Worm (Caenorhabditis elegans): ENCODE measurements around the gene clec-205.

The clec-205 gene

DNA sequence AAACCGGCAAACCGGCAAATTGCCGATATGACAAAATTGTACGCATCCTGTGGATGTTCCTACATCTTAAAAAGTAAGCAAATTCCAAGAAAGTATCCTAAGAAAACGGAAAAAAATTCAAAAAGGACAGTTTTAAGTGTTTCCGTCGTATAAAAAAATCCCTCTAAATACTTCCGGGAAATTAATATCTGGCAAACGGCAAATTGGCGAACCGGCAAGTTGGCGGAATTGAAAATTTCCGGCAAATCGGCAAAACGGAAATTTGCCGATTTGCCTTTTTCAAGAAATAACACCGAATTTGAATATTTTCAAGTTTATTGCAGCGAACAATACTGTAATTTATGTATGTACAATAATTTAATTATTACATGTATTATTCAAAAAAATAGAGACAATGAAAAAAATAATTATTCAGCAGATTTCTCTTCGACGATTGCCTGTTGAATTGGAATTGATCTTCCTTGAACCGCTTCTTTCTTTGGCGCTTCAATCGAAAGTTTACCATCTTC is 43.4 kb downstream of the clec-205 start:
- TF ChIP-seq nhr-76 (tag; optimal IDR thresholded peaks at IDR 0.05) (no peak), zfp-3 (GFP tag; conservative IDR thresholded peaks at IDR 0.05) (0 out of 2 replicates have a peak, but pooled peaks have one; percentile 56), nhr-25 (tag; optimal IDR thresholded peaks at IDR 0.05; ENCODE audit: borderline replicate concordance, insufficient read depth) (no peak), daf-12 (tag; optimal IDR thresholded peaks at IDR 0.05) (no peak), jun-1 (tag; optimal IDR thresholded peaks at IDR 0.05) (no peak), nhr-102 (tag; optimal IDR thresholded peaks at IDR 0.05) (no peak), madf-5 (GFP tag; IDR thresholded peaks at IDR 0.05) (0 out of 4 replicates have a peak, but pooled peaks of 1 of the 2 experiments have one; percentile 5), pha-4 (GFP tag; IDR thresholded peaks at IDR 0.05) (no peak), pha-4 (tag; optimal IDR thresholded peaks at IDR 0.05) (peak; percentile 5)

DNA sequence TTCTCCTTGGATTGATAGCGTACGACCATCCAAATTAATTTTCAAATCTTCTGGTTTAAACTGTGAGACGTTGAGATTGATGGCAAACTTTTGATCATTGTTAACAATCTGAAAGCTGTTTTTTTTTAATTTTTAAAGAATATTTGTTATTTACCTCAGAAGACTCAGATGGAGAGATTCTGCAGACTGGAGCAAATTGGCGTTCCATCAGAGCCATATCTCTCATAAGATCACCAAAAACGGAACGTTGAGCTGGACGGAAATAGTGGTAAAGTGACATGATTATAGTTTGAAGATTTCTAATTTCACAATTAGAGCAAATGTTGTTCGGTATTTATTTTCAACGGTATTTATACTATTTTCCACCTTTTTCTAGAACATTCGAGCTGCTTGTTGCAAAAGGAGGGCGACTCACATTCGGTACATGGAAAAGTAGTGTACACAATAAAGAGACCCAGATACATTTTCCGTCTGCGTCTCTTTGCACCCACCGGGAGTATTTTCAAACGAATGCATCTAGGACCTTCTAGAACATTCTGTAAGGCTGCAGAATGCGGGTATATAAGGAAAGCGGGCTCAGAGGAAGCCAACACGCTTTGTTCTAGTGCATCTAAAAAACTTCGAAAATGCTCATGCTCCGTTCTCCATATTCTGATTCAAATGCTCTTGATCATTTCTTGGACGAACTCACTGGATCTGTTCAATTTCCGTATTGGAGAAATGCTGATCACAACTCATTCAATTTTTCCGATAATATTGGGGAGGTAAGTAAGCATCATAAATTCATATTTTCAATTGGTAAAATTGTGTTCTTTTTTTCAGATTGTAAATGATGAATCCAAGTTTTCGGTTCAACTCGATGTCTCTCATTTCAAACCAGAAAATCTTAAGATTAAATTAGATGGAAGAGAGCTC is 44.2 kb downstream of the clec-205 start, which contains the start of the genes hsp-16.2 and hsp-16.41:
Gene hsp-16.2 (minus strand): TSS at position 313 of the 915 bp plus-strand sequence.
Gene hsp-16.41 (plus strand): TSS at position 534 of the 915 bp plus-strand sequence.
- TF ChIP-seq dve-1 (tag; optimal IDR thresholded peaks at IDR 0.05; ENCODE audit: insufficient read depth) = peak; percentile 66
- TF ChIP-seq php-3 (GFP tag; IDR thresholded peaks at IDR 0.05) = no peak
- TF ChIP-seq mdt-29 (GFP tag; IDR thresholded peaks at IDR 0.05) = peak; percentile 97
- no peak for TF ChIP-seq nhr-25 (tag; optimal IDR thresholded peaks at IDR 0.05; ENCODE audit: borderline replicate concordance, insufficient read depth)
- TF ChIP-seq ceh-20 (GFP tag; IDR thresholded peaks at IDR 0.05) = peak; percentile 60; the same call in 1 of the 2 replicates
- no peak for TF ChIP-seq ceh-82 (tag; optimal IDR thresholded peaks at IDR 0.05)
- peak in 1 of 2 experiments; percentile 77 for TF ChIP-seq lsy-2 (tag; optimal IDR thresholded peaks at IDR 0.05)
- TF ChIP-seq F37D6.2 (tag; optimal IDR thresholded peaks at IDR 0.05) = peak; percentile 21
- TF ChIP-seq nhr-11 (tag; optimal IDR thresholded peaks at IDR 0.05) = no peak
- TF ChIP-seq mxl-3 (GFP tag; optimal IDR thresholded peaks at IDR 0.05) = peak; percentile 46
- peak; percentile 94 for TF ChIP-seq nhr-48 (tag; optimal IDR thresholded peaks at IDR 0.05)
- TF ChIP-seq hmg-1.1 (GFP tag; IDR thresholded peaks at IDR 0.05) = peak; percentile 53
- 0 out of 2 replicates have a peak, but pooled peaks have one; percentile 45 for TF ChIP-seq saeg-2 (GFP tag; IDR thresholded peaks at IDR 0.05)
- no peak for TF ChIP-seq nhr-102 (tag; optimal IDR thresholded peaks at IDR 0.05)
- peak; percentile 27 for TF ChIP-seq dpl-1 (GFP tag; optimal IDR thresholded peaks at IDR 0.05)
- peak; percentile 45 for TF ChIP-seq lin-38 (GFP tag; IDR thresholded peaks at IDR 0.05)
- TF ChIP-seq rbr-2 (tag; optimal IDR thresholded peaks at IDR 0.05) = peak; percentile 59
- peak; percentile 59; the same call in 1 of the 2 replicates for TF ChIP-seq ctbp-1 (GFP tag; IDR thresholded peaks at IDR 0.05)
- peak; percentile 64 for TF ChIP-seq pha-4 (GFP tag; IDR thresholded peaks at IDR 0.05)
- TF ChIP-seq pha-4 (tag; optimal IDR thresholded peaks at IDR 0.05) = no peak
- TF ChIP-seq hlh-30 (tag; optimal IDR thresholded peaks at IDR 0.05; ENCODE audit: insufficient read depth) = peak; percentile 40
- TF ChIP-seq dmd-8 (GFP tag; IDR thresholded peaks at IDR 0.05) = no peak
- TF ChIP-seq D1046.2 (GFP tag; IDR thresholded peaks at IDR 0.05) = 0 out of 2 replicates have a peak, but pooled peaks have one; percentile 38
- TF ChIP-seq daf-16 (GFP tag; optimal IDR thresholded peaks at IDR 0.05) = peak in 1 of 2 experiments; percentile 90
- peak; percentile 77 for TF ChIP-seq daf-16 (tag; optimal IDR thresholded peaks at IDR 0.05)
- no peak for TF ChIP-seq nhr-6 (tag; optimal IDR thresholded peaks at IDR 0.05)
- TF ChIP-seq ztf-7 (tag; optimal IDR thresholded peaks at IDR 0.05) = peak; percentile 34
- peak; percentile 52 for TF ChIP-seq sdz-12 (GFP tag; optimal IDR thresholded peaks at IDR 0.05)
- no peak; the same call in 1 of the 2 replicates for TF ChIP-seq lin-1 (GFP tag; IDR thresholded peaks at IDR 0.05)
- TF ChIP-seq unc-62 (GFP tag; optimal IDR thresholded peaks at IDR 0.05 in 1 of 2) = peak in 1 of 2 experiments; percentile 29
- no peak for TF ChIP-seq unc-62 (tag; optimal IDR thresholded peaks at IDR 0.05)
- TF ChIP-seq madf-9 (GFP tag; conservative IDR thresholded peaks at IDR 0.05) = 0 out of 2 replicates have a peak, but pooled peaks have one; percentile 5
- 0 out of 4 replicates have a peak, but pooled peaks of 1 of the 2 experiments have one; percentile 42 for TF ChIP-seq madf-5 (GFP tag; IDR thresholded peaks at IDR 0.05)
- TF ChIP-seq mep-1 (tag; optimal IDR thresholded peaks at IDR 0.05) = peak; percentile 23
- TF ChIP-seq egl-27 (tag; optimal IDR thresholded peaks at IDR 0.05) = no peak
- peak; percentile 73 for TF ChIP-seq hlh-11 (tag; optimal IDR thresholded peaks at IDR 0.05)
